Fruit fly (Drosophila melanogaster): Measurements from ENCODE around the gene fray.

DNA sequence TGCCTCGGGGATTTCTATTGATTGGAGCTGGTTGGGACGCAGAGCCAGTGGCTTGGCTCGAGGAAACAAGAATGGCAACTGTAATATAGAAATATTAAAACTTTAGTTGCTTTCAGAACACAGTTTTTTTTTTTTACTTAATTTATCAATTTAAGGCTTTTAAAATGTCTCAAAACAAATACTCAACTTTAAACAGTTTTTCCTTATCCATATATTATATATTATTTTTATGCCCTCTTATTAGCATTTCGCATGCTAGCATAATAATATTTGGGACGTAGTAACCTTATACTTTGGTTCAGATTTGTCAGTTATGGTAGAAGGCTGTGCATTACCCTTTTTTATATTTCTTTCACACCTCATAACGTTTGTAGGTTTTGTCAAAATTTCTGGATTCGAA, 25.5 kb downstream of the fray start, which contains the start of gene Tssk:
- TF ChIP-seq CG8478 (optimal IDR thresholded peaks at IDR 0.05) (no peak), CTCF (optimal IDR thresholded peaks at IDR 0.05) (no peak)
